Worm (Caenorhabditis elegans): ENCODE data around the gene clec-27.

DNA sequence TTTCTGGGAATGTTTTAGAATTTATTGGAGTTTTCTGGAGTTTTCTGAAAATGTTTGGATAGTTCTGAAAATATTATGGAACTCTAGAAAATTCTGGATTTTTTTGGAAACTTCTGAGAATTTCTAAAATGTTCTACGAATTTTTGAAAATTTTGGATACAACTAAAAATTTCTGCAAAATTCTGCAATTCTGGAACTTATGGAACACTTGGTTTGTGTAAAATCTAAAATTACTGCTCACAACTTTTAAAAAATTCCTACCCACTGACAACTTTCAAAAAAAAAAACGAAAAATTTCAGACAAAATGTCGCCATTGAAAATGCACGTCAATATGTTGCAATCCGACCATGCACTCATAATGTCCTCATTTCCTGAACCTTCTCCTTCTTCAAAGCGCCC lies 50.2 kb downstream of the clec-27 start, which contains the start of gene nhr-262:
- TF ChIP-seq elt-2 (tag; optimal IDR thresholded peaks at IDR 0.05) (no peak), ama-1 (optimal IDR thresholded peaks at IDR 0.05) (no peak), tbx-2 (tag; optimal IDR thresholded peaks at IDR 0.05) (no peak), K02D7.2 (tag; optimal IDR thresholded peaks at IDR 0.05) (no peak), nhr-11 (tag; optimal IDR thresholded peaks at IDR 0.05) (no peak), nfya-1 (tag; optimal IDR thresholded peaks at IDR 0.05) (no peak)
